Fruit fly (Drosophila melanogaster): ENCODE data around the gene CG7988.

The CG7988 gene

DNA sequence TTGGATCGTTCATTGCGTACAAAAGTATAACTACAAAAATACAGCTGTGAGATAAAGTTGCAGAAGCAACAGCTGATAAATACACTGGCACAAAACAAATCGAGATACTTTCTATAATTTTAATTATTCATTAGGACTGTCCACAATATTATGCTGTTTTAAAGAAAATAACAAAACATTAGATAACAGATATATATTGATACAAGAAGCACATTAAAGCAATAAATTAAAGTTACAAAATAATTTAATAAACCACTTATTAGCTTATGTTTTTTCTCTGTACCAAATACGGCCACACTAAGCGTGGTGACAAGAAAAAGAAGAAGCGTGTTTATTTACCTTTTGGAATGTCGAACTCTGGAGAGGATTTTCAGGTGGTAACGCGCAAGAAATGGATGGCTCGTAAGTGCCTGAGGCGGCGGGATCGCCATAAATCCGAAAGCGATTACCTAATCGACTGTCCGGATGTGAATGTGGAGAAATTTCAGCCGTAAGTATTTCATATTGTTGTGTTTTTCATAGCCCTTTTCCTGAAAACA, at the start of gene CG7988, which contains the start of gene CG7183 (continued):
- peak; percentile 97 for TF ChIP-seq CG15696 (tag; optimal IDR thresholded peaks at IDR 0.05)
- peak; percentile 89 for TF ChIP-seq CG4707 (GFP tag; optimal IDR thresholded peaks at IDR 0.05)
- no peak for TF ChIP-seq chinmo (GFP tag; IDR thresholded peaks at IDR 0.05; ENCODE audit: partially characterized antibody)
- TF ChIP-seq crc (GFP tag; optimal IDR thresholded peaks at IDR 0.05): peak; percentile 90
- peak; percentile 98 for TF ChIP-seq phol (tag; optimal IDR thresholded peaks at IDR 0.05)
- peak; percentile 60 for TF ChIP-seq CTCF (GFP tag; optimal IDR thresholded peaks at IDR 0.05)
- TF ChIP-seq Lim3 (GFP tag; IDR thresholded peaks at IDR 0.05): peak; percentile 94
- no peak for TF ChIP-seq hkb (optimal IDR thresholded peaks at IDR 0.05)
- peak; percentile 98 for TF ChIP-seq hkb (GFP tag; IDR thresholded peaks at IDR 0.05)
- TF ChIP-seq CG30403 (GFP tag; optimal IDR thresholded peaks at IDR 0.05): peak; percentile 99
- peak; percentile 86 for TF ChIP-seq Adf1 (GFP tag; IDR thresholded peaks at IDR 0.05)
- TF ChIP-seq CG33213 (GFP tag; optimal IDR thresholded peaks at IDR 0.05): peak; percentile 81
- peak; percentile 99 for TF ChIP-seq HLH3B (GFP tag; IDR thresholded peaks at IDR 0.05)
- peak; percentile 83 for TF ChIP-seq CG12071 (GFP tag; optimal IDR thresholded peaks at IDR 0.05)
- peak; percentile 95 for TF ChIP-seq disco-r (GFP tag; optimal IDR thresholded peaks at IDR 0.05)
- TF ChIP-seq al (GFP tag; IDR thresholded peaks at IDR 0.05): peak; percentile 98
- peak; percentile 95 for TF ChIP-seq trh (GFP tag; optimal IDR thresholded peaks at IDR 0.05)
- peak; percentile 99 for TF ChIP-seq CG4730 (GFP tag; IDR thresholded peaks at IDR 0.05)
- TF ChIP-seq CG3995 (GFP tag; optimal IDR thresholded peaks at IDR 0.05): peak; percentile 71
- TF ChIP-seq pum (GFP tag; optimal IDR thresholded peaks at IDR 0.05): peak; percentile 96
- TF ChIP-seq mirr (GFP tag; optimal IDR thresholded peaks at IDR 0.05): peak; percentile 64
- peak; percentile 97 for TF ChIP-seq wor (GFP tag; IDR thresholded peaks at IDR 0.05)
- peak; percentile 97 for TF ChIP-seq CG33557 (GFP tag; optimal IDR thresholded peaks at IDR 0.05)
- peak; percentile 98 for TF ChIP-seq CG2889 (GFP tag; IDR thresholded peaks at IDR 0.05)
- peak; percentile 96 for TF ChIP-seq mam (GFP tag; optimal IDR thresholded peaks at IDR 0.05)
- TF ChIP-seq Hsf (GFP tag; optimal IDR thresholded peaks at IDR 0.05): peak; percentile 98
- peak; percentile 99 for TF ChIP-seq unpg (GFP tag; optimal IDR thresholded peaks at IDR 0.05)
- TF ChIP-seq CG15011 (GFP tag; optimal IDR thresholded peaks at IDR 0.05): peak; percentile 90
- no peak for TF ChIP-seq hb (GFP tag; IDR thresholded peaks at IDR 0.05; ENCODE audit: partially characterized antibody)
- TF ChIP-seq toy (GFP tag; IDR thresholded peaks at IDR 0.05): peak; percentile 95
- TF ChIP-seq Hand (GFP tag; optimal IDR thresholded peaks at IDR 0.05): peak; percentile 87
- TF ChIP-seq bowl (GFP tag; IDR thresholded peaks at IDR 0.05): peak; percentile 91
- peak; percentile 65 for TF ChIP-seq Dip2 (GFP tag; IDR thresholded peaks at IDR 0.05)
- peak; percentile 98 for TF ChIP-seq zen (tag; optimal IDR thresholded peaks at IDR 0.05)
- TF ChIP-seq CG7556 (GFP tag; optimal IDR thresholded peaks at IDR 0.05): peak; percentile 97
- no peak for TF ChIP-seq Lpt (GFP tag; optimal IDR thresholded peaks at IDR 0.05)
- peak; percentile 93 for TF ChIP-seq org-1 (GFP tag; optimal IDR thresholded peaks at IDR 0.05)
- no peak for TF ChIP-seq nerfin-2 (GFP tag; IDR thresholded peaks at IDR 0.05; ENCODE audit: partially characterized antibody)
- peak; percentile 95 for TF ChIP-seq cas (GFP tag; IDR thresholded peaks at IDR 0.05)
- TF ChIP-seq Dad (GFP tag; optimal IDR thresholded peaks at IDR 0.05): peak; percentile 92
- peak; percentile 95 for TF ChIP-seq jigr1 (GFP tag; IDR thresholded peaks at IDR 0.05)
- peak; percentile 96 for TF ChIP-seq B-H2 (GFP tag; optimal IDR thresholded peaks at IDR 0.05)
- peak; percentile 50 for TF ChIP-seq kni (GFP tag; optimal IDR thresholded peaks at IDR 0.05)
- TF ChIP-seq CG1792 (GFP tag; optimal IDR thresholded peaks at IDR 0.05): peak; percentile 76
- peak; percentile 97 for TF ChIP-seq Six4 (GFP tag; optimal IDR thresholded peaks at IDR 0.05)
- TF ChIP-seq tna (GFP tag; IDR thresholded peaks at IDR 0.05; ENCODE audit: partially characterized antibody): no peak
- peak; percentile 97 for TF ChIP-seq tin (GFP tag; optimal IDR thresholded peaks at IDR 0.05)
- TF ChIP-seq ara (GFP tag; IDR thresholded peaks at IDR 0.05): peak; percentile 98
- peak; percentile 92 for TF ChIP-seq fu2 (GFP tag; optimal IDR thresholded peaks at IDR 0.05)
- TF ChIP-seq CG9609 (GFP tag; optimal IDR thresholded peaks at IDR 0.05): peak; percentile 92
- peak; percentile 98 for TF ChIP-seq CG14441 (GFP tag; IDR thresholded peaks at IDR 0.05)
- TF ChIP-seq h (optimal IDR thresholded peaks at IDR 0.05): no peak
- peak; percentile 93 for TF ChIP-seq CHES-1-like (GFP tag; optimal IDR thresholded peaks at IDR 0.05)

All from whole organism, embryonic.